Worm (Caenorhabditis elegans) whole organism, late embryonic: ENCODE results near the gene clc-13.

Experiments used
- C38D4.7 ChIP-seq: fragments of 200-800 bp; sonication (Bioruptor generic); optimal IDR thresholded peaks from 2 replicates; lab custom pipeline; 2018; ENCODE audit warnings: mild to moderate bottlenecking, missing genetic modification characterization, moderate library complexity, missing compliant biosample characterization
- K02D7.2 ChIP-seq: sonication (generic microtip); optimal IDR thresholded peaks from 2 replicates; lab custom pipeline; 2017; ENCODE audit warnings: mild to moderate bottlenecking, missing genetic modification characterization, missing compliant biosample characterization
- ahr-1 ChIP-seq: sonication (generic microtip); optimal IDR thresholded peaks from 2 replicates; lab custom pipeline; 2016; ENCODE audit warnings: missing genetic modification characterization, missing compliant biosample characterization
- ceh-19 ChIP-seq: fragments of 200-800 bp; sonication (Bioruptor generic); optimal IDR thresholded peaks from 2 replicates; lab custom pipeline; 2018; ENCODE audit warnings: mild to moderate bottlenecking, missing genetic modification characterization, missing compliant biosample characterization
- ceh-22 ChIP-seq: sonication (generic microtip); optimal IDR thresholded peaks from 2 replicates; lab custom pipeline; 2017; ENCODE audit warnings: missing biosample characterization, missing genetic modification characterization
- ceh-24 ChIP-seq: sonication (generic microtip); optimal IDR thresholded peaks from 2 replicates; lab custom pipeline; 2016; ENCODE audit warnings: mild to moderate bottlenecking, missing genetic modification characterization, missing compliant biosample characterization
- ceh-31 ChIP-seq: sonication (generic microtip); optimal IDR thresholded peaks from 2 replicates; lab custom pipeline; 2016; ENCODE audit warnings: missing genetic modification characterization, missing compliant biosample characterization
- ceh-34 ChIP-seq: sonication (generic microtip); optimal IDR thresholded peaks from 2 replicates; lab custom pipeline; 2016; ENCODE audit warnings: mild to moderate bottlenecking, missing genetic modification characterization, missing compliant biosample characterization
- ceh-48 ChIP-seq: sonication (generic microtip); optimal IDR thresholded peaks from 2 replicates; lab custom pipeline; 2016; ENCODE audit warnings: missing genetic modification characterization, inconsistent platforms, missing compliant biosample characterization
- che-1 ChIP-seq: sonication (generic microtip); optimal IDR thresholded peaks from 2 replicates; lab custom pipeline; 2016; ENCODE audit warnings: mild to moderate bottlenecking, missing genetic modification characterization, missing compliant biosample characterization
- dmd-4 ChIP-seq: sonication (generic microtip); optimal IDR thresholded peaks from 2 replicates; lab custom pipeline; 2016; ENCODE audit warnings: borderline replicate concordance, missing genetic modification characterization, missing compliant biosample characterization
- ets-4 ChIP-seq: sonication (generic microtip); optimal IDR thresholded peaks from 2 replicates; lab custom pipeline; 2016; ENCODE audit warnings: missing genetic modification characterization, missing compliant biosample characterization
- eyg-1 ChIP-seq: sonication (generic microtip); optimal IDR thresholded peaks from 2 replicates; lab custom pipeline; 2016; ENCODE audit warnings: missing genotype, missing genetic modification characterization, missing compliant biosample characterization
- fax-1 ChIP-seq: sonication (generic microtip); optimal IDR thresholded peaks from 2 replicates; lab custom pipeline; 2016; ENCODE audit warnings: missing genotype, missing genetic modification characterization, missing compliant biosample characterization
- fkh-6 ChIP-seq: sonication (generic microtip); optimal IDR thresholded peaks from 2 replicates; lab custom pipeline; 2016; ENCODE audit warnings: missing genetic modification characterization, missing compliant biosample characterization
- gmeb-2 ChIP-seq: sonication (generic microtip); optimal IDR thresholded peaks from 2 replicates; lab custom pipeline; 2016; ENCODE audit warnings: missing genetic modification characterization, inconsistent platforms, missing compliant biosample characterization
- lin-11 ChIP-seq: fragments of 200-800 bp; sonication (Bioruptor generic); optimal IDR thresholded peaks from 2 replicates; lab custom pipeline; 2018; ENCODE audit warnings: mild to moderate bottlenecking, missing genetic modification characterization, missing compliant biosample characterization
- nfya-1 ChIP-seq: sonication (generic microtip); optimal IDR thresholded peaks from 2 replicates; lab custom pipeline; 2017; ENCODE audit warnings: missing genetic modification characterization, mild to moderate bottlenecking, missing compliant biosample characterization, antibody characterized with exemption, moderate library complexity
- nhr-232 ChIP-seq: sonication (generic microtip); optimal IDR thresholded peaks from 2 replicates; lab custom pipeline; 2016; ENCODE audit warnings: missing genetic modification characterization, missing compliant biosample characterization
- npax-4 ChIP-seq: sonication (generic microtip); optimal IDR thresholded peaks from 2 replicates; lab custom pipeline; 2016; ENCODE audit warnings: missing genetic modification characterization, missing compliant biosample characterization
- odd-2 ChIP-seq: sonication (generic microtip); optimal IDR thresholded peaks from 2 replicates; lab custom pipeline; 2017; ENCODE audit warnings: antibody characterized with exemption, mild to moderate bottlenecking, missing genetic modification characterization, missing compliant biosample characterization
- pag-3 ChIP-seq: sonication (generic microtip); optimal IDR thresholded peaks from 2 replicates; lab custom pipeline; 2016; ENCODE audit warnings: missing compliant biosample characterization, missing genetic modification characterization, borderline replicate concordance
- pat-9 ChIP-seq: fragments of 200-800 bp; sonication (Bioruptor generic); optimal IDR thresholded peaks from 2 replicates; lab custom pipeline; 2018; ENCODE audit warnings: mild to moderate bottlenecking, missing genetic modification characterization, moderate library complexity, missing compliant biosample characterization
- pax-1 ChIP-seq: fragments of 150-350 bp; optimal IDR thresholded peaks from 2 replicates; lab custom pipeline; 2014; ENCODE audit warnings: missing biosample characterization, missing genetic modification characterization
- pha-2 ChIP-seq: sonication (generic microtip); optimal IDR thresholded peaks from 2 replicates; lab custom pipeline; 2017; ENCODE audit warnings: mild to moderate bottlenecking, missing genetic modification characterization, missing compliant biosample characterization
- pros-1 ChIP-seq: fragments of 150-350 bp; optimal IDR thresholded peaks from 2 replicates; lab custom pipeline; 2014; ENCODE audit warnings: missing biosample characterization, missing genetic modification reagents, missing genetic modification characterization
- sdc-2 ChIP-seq: sonication (generic microtip); optimal IDR thresholded peaks from 2 replicates; lab custom pipeline; 2016; ENCODE audit warnings: missing genotype, missing genetic modification characterization, missing compliant biosample characterization
- sox-2 ChIP-seq: fragments of 200-800 bp; sonication (Bioruptor generic); IDR thresholded peaks from 2 replicates; pipeline ENCODE4 v1.3.6; 2022; ENCODE audit warnings: missing genetic modification reagents, missing genetic modification characterization, missing compliant biosample characterization
- syd-9 ChIP-seq: sonication (generic microtip); optimal IDR thresholded peaks from 2 replicates; lab custom pipeline; 2016; ENCODE audit warnings: mild to moderate bottlenecking, missing genetic modification characterization, moderate library complexity, missing compliant biosample characterization
- tbx-2 ChIP-seq: sonication (generic microtip); optimal IDR thresholded peaks from 2 replicates; lab custom pipeline; 2016; ENCODE audit warnings: missing genetic modification characterization, missing compliant biosample characterization
- tbx-7 ChIP-seq: sonication (generic microtip); optimal IDR thresholded peaks from 2 replicates; lab custom pipeline; 2016; ENCODE audit warnings: missing genotype, missing genetic modification characterization, missing compliant biosample characterization
- ttx-3 ChIP-seq: sonication (generic microtip); optimal IDR thresholded peaks from 2 replicates; lab custom pipeline; 2016; ENCODE audit warnings: missing genetic modification reagents, missing genetic modification characterization, missing compliant biosample characterization
- unc-55 ChIP-seq: sonication (generic microtip); optimal IDR thresholded peaks from 2 replicates; lab custom pipeline; 2017; ENCODE audit warnings: missing biosample characterization, missing genetic modification reagents, missing genetic modification characterization
- unc-86 ChIP-seq: sonication (generic microtip); optimal IDR thresholded peaks from 2 replicates; lab custom pipeline; 2016; ENCODE audit warnings: missing genetic modification characterization, missing compliant biosample characterization
- zip-5 ChIP-seq: sonication (generic microtip); optimal IDR thresholded peaks from 2 replicates; lab custom pipeline; 2016; ENCODE audit warnings: missing genetic modification characterization, missing compliant biosample characterization
- ztf-16 ChIP-seq: sonication (generic microtip); optimal IDR thresholded peaks from 2 replicates; lab custom pipeline; 2017; ENCODE audit warnings: missing genetic modification characterization, missing compliant biosample characterization

The clc-13 gene

ce11 chrV:16972134-16972533 is 42.1 kb upstream of the clc-13 start, which contains the start of gene srh-119:
srh-119 (plus strand) TSS chrV:16972434.
- TF ChIP-seq pat-9 (tag; lab: Kevin White, UChicago) = no peak
- TF ChIP-seq npax-4 (tag; lab: Kevin White, UChicago) = no peak
- TF ChIP-seq, all 69 proteins: peak for 0

ce11 chrV:16973338-16973737 is 40.9 kb upstream of the clc-13 start:
- TF ChIP-seq gmeb-2 (tag; lab: Kevin White, UChicago) = no peak
- TF ChIP-seq sox-2 (GFP tag; lab: Robert Waterston, UW) = no peak
- no peak for TF ChIP-seq fkh-6 (tag; lab: Kevin White, UChicago)
- TF ChIP-seq ceh-24 (tag; lab: Kevin White, UChicago) = no peak
- no peak for TF ChIP-seq syd-9 (tag; lab: Kevin White, UChicago)
- no peak for TF ChIP-seq ttx-3
- no peak for TF ChIP-seq pat-9 (tag; lab: Kevin White, UChicago)
- no peak for TF ChIP-seq pag-3
- no peak for TF ChIP-seq unc-86 (tag; lab: Kevin White, UChicago)
- TF ChIP-seq ceh-34 (tag; lab: Kevin White, UChicago) = no peak
- no peak for TF ChIP-seq sdc-2 (tag; lab: Kevin White, UChicago)
- no peak for TF ChIP-seq ceh-31 (tag; lab: Kevin White, UChicago)
- no peak for TF ChIP-seq pax-1 (tag; lab: Kevin White, UChicago)
- TF ChIP-seq npax-4 (tag; lab: Kevin White, UChicago) = no peak
- TF ChIP-seq C38D4.7 (GFP tag; lab: Kevin White, UChicago) = no peak
- TF ChIP-seq pros-1 (tag; lab: Kevin White, UChicago) = no peak
- no peak for TF ChIP-seq tbx-7
- no peak for TF ChIP-seq ceh-19
- TF ChIP-seq lin-11 (tag; lab: Kevin White, UChicago) = no peak
- TF ChIP-seq odd-2 (tag; lab: Kevin White, UChicago) = no peak

- TF ChIP-seq nhr-232 (tag; lab: Kevin White, UChicago) (no peak), nfya-1 (tag; lab: Kevin White, UChicago) (no peak), tbx-2 (no peak), ceh-24 (tag; lab: Kevin White, UChicago) (no peak), ets-4 (no peak), dmd-4 (tag; lab: Kevin White, UChicago) (no peak)
- TF ChIP-seq, all 69 proteins: peak for 0
These were observed 39.3 kb upstream of the clc-13 start, which contains the start of gene srx-54 for ce11 chrV:16974919-16975318. srx-54 (plus strand) TSS chrV:16975219.

ce11 chrV:16980368-16980767 is 33.8 kb upstream of the clc-13 start, which contains the start of gene srz-54:
srz-54 (plus strand) TSS chrV:16980668.
- TF ChIP-seq zip-5 (tag; lab: Kevin White, UChicago) (no peak), pat-9 (tag; lab: Kevin White, UChicago) (no peak), fax-1 (tag; lab: Kevin White, UChicago) (no peak), eyg-1 (no peak), unc-55 (GFP tag; lab: Kevin White, UChicago) (no peak), che-1 (tag; lab: Kevin White, UChicago) (no peak), ceh-19 (no peak), ceh-22 (tag; lab: Kevin White, UChicago) (no peak), sdc-2 (tag; lab: Kevin White, UChicago) (no peak), K02D7.2 (tag; lab: Kevin White, UChicago) (no peak), nfya-1 (tag; lab: Kevin White, UChicago) (no peak), ztf-16 (tag; lab: Kevin White, UChicago) (no peak), pha-2 (no peak), odd-2 (tag; lab: Kevin White, UChicago) (no peak), ceh-24 (tag; lab: Kevin White, UChicago) (no peak), pag-3 (no peak), ahr-1 (no peak), ceh-48 (tag; lab: Kevin White, UChicago) (no peak), syd-9 (tag; lab: Kevin White, UChicago) (no peak), sox-2 (GFP tag; lab: Robert Waterston, UW) (no peak)
